Fruit fly (Drosophila melanogaster) whole organism, pupa: ENCODE measurements around the gene CG34279.

ENCODE experiments used
- CG10348 ChIP-seq: fragments of 200-800 bp; sonication (Bioruptor generic); IDR thresholded peaks from 2 replicates; pipeline ENCODE4 v1.3.6; 2022; ENCODE audit warnings: missing biosample characterization, missing genetic modification characterization
- CG12605 ChIP-seq: fragments of 200-800 bp; sonication (Bioruptor generic); IDR thresholded peaks from 2 replicates; pipeline ENCODE4 v1.3.6; 2022; ENCODE audit warnings: missing biosample characterization, missing genetic modification characterization
- CG13204 ChIP-seq: fragments of 200-800 bp; sonication (Bioruptor generic); optimal IDR thresholded peaks from 2 replicates; lab custom pipeline; 2018; ENCODE audit warnings: missing biosample characterization, mild to moderate bottlenecking, missing genetic modification characterization, moderate library complexity
- CG14655 ChIP-seq: fragments of 200-800 bp; sonication (Bioruptor generic); optimal IDR thresholded peaks from 3 replicates; lab custom pipeline; 2017; ENCODE audit warnings: mild to moderate bottlenecking, missing biosample characterization, missing genetic modification reagents, missing genetic modification characterization
- CG15710 ChIP-seq: fragments of 200-800 bp; sonication (Bioruptor generic); optimal IDR thresholded peaks from 2 replicates; lab custom pipeline; 2018; ENCODE audit warnings: missing biosample characterization, mild to moderate bottlenecking, missing genetic modification characterization, moderate library complexity
- CG17806 ChIP-seq: fragments of 200-800 bp; sonication (Bioruptor generic); optimal IDR thresholded peaks from 2 replicates; lab custom pipeline; 2018; ENCODE audit warnings: missing biosample characterization, mild to moderate bottlenecking, missing genetic modification characterization, moderate library complexity
- CG32121 ChIP-seq: fragments of 200-800 bp; sonication (Bioruptor generic); IDR thresholded peaks from 2 replicates; pipeline ENCODE4 v1.3.6; 2022; ENCODE audit warnings: missing biosample characterization, missing genetic modification characterization
- CG34367 ChIP-seq: fragments of 200-800 bp; sonication (Bioruptor generic); optimal IDR thresholded peaks from 2 replicates; lab custom pipeline; 2018; ENCODE audit warnings: missing biosample characterization, mild to moderate bottlenecking, missing genetic modification characterization
- CG4496 ChIP-seq: fragments of 200-800 bp; sonication (Bioruptor generic); IDR thresholded peaks from 3 replicates; pipeline ENCODE4 v1.3.6; 2022; ENCODE audit warnings: missing biosample characterization, missing genetic modification characterization
- CG8159 ChIP-seq: fragments of 200-800 bp; sonication (Bioruptor generic); optimal IDR thresholded peaks from 3 replicates; lab custom pipeline; 2018; ENCODE audit warnings: missing biosample characterization, mild to moderate bottlenecking, missing genetic modification characterization, moderate library complexity
- CG8301 ChIP-seq: fragments of 200-800 bp; sonication (Bioruptor generic); optimal IDR thresholded peaks from 2 replicates; lab custom pipeline; 2018; ENCODE audit warnings: missing biosample characterization, mild to moderate bottlenecking, missing genetic modification characterization
- CG9948 ChIP-seq: fragments of 200-800 bp; sonication (Bioruptor generic); optimal IDR thresholded peaks from 2 replicates; lab custom pipeline; 2018; ENCODE audit warnings: missing biosample characterization, mild to moderate bottlenecking, missing genetic modification characterization, moderate library complexity
- D1 ChIP-seq: fragments of 200-800 bp; sonication (Bioruptor generic); optimal IDR thresholded peaks from 2 replicates; lab custom pipeline; 2018; ENCODE audit warnings: missing biosample characterization, mild to moderate bottlenecking, missing genetic modification characterization, moderate library complexity
- EcR ChIP-seq: fragments of 200-800 bp; sonication (Bioruptor generic); optimal IDR thresholded peaks from 3 replicates; lab custom pipeline; 2019; ENCODE audit warnings: missing biosample characterization, missing genetic modification characterization, mild to moderate bottlenecking, moderate library complexity, missing genetic modification reagents
- Ets98B ChIP-seq: fragments of 200-800 bp; sonication (Bioruptor generic); IDR thresholded peaks from 2 replicates; pipeline ENCODE4 v1.3.6; 2022; ENCODE audit warnings: missing biosample characterization, missing genetic modification characterization
- Pif1A ChIP-seq: fragments of 200-800 bp; sonication (Bioruptor generic); optimal IDR thresholded peaks from 3 replicates; lab custom pipeline; 2016; ENCODE audit warnings: missing biosample characterization, missing genetic modification characterization
- Pif1B ChIP-seq: fragments of 200-800 bp; sonication (Bioruptor generic); optimal IDR thresholded peaks from 3 replicates; lab custom pipeline; 2016; ENCODE audit warnings: missing biosample characterization, missing genetic modification characterization
- Snoo ChIP-seq: fragments of 200-800 bp; sonication (Bioruptor generic); optimal IDR thresholded peaks from 3 replicates; lab custom pipeline; 2017; ENCODE audit warnings: missing biosample characterization, mild to moderate bottlenecking, missing genetic modification characterization, inconsistent platforms
- fd96Ca ChIP-seq: fragments of 200-800 bp; sonication (Bioruptor generic); IDR thresholded peaks from 3 replicates; pipeline ENCODE4 v1.3.6; 2022; ENCODE audit warnings: missing biosample characterization, missing genetic modification characterization
- gl ChIP-seq: fragments of 200-800 bp; sonication (Bioruptor generic); optimal IDR thresholded peaks from 2 replicates; lab custom pipeline; 2018; ENCODE audit warnings: missing biosample characterization, mild to moderate bottlenecking, missing genetic modification characterization
- rn ChIP-seq: fragments of 200-800 bp; sonication (Bioruptor generic); IDR thresholded peaks from 2 replicates; pipeline ENCODE4 v1.3.6; 2022; ENCODE audit warnings: missing biosample characterization, missing genetic modification characterization

Gene CG34279

dm6 chr3R:17406411-17406810 lies 3.3 kb upstream of the CG34279 start, which contains the start of the genes CG42824 and CG42798:
Gene CG42824, minus strand, starts transcription at chr3R:17406511.
Gene CG42798, plus strand, starts transcription at chr3R:17406678.
- TF ChIP-seq CG8159 (tag; lab: Kevin White, UChicago), result no peak
- no peak for TF ChIP-seq CG8301 (tag; lab: Kevin White, UChicago)
- TF ChIP-seq Snoo (tag; lab: Kevin White, UChicago), result no peak
- no peak for TF ChIP-seq Ets98B (GFP tag; lab: Robert Waterston, UW)
- TF ChIP-seq CG17806 (tag; lab: Kevin White, UChicago), result no peak
- TF ChIP-seq CG32121, result no peak
- no peak for TF ChIP-seq gl
- no peak for TF ChIP-seq CG13204 (GFP tag; lab: Kevin White, UChicago)
- TF ChIP-seq CG34367, result no peak
- TF ChIP-seq, all 21 proteins: peak for 0

dm6 chr3R:17405009-17405408 lies 1.9 kb upstream of the CG34279 start, which contains the start of gene CG42823:
Gene CG42823, minus strand, starts transcription at chr3R:17405109.
- TF ChIP-seq Pif1A (GFP tag; lab: Kevin White, UChicago), result no peak

- TF ChIP-seq CG14655 (GFP tag; lab: Kevin White, UChicago) (no peak), CG15710 (no peak), Pif1A (GFP tag; lab: Kevin White, UChicago) (no peak), CG10348 (GFP tag; lab: Robert Waterston, UW) (no peak), Snoo (tag; lab: Kevin White, UChicago) (no peak), CG8301 (tag; lab: Kevin White, UChicago) (no peak), CG17806 (tag; lab: Kevin White, UChicago) (no peak), CG13204 (GFP tag; lab: Kevin White, UChicago) (no peak), Pif1B (GFP tag; lab: Kevin White, UChicago) (no peak)
Observed at dm6 chr3R:17404155-17404554, 1.1 kb upstream of the CG34279 start.

dm6 chr3R:17403618-17404017 lies 530 bp upstream of the CG34279 start, which contains the start of gene CG34280:
Gene CG34280, minus strand, starts transcription at chr3R:17403718.
- TF ChIP-seq CG14655 (GFP tag; lab: Kevin White, UChicago), result no peak
- no peak for TF ChIP-seq rn (GFP tag; lab: Robert Waterston, UW)
- TF ChIP-seq CG8301 (tag; lab: Kevin White, UChicago), result no peak
- TF ChIP-seq CG32121, result no peak
- TF ChIP-seq Snoo (tag; lab: Kevin White, UChicago), result no peak
- no peak for TF ChIP-seq CG12605 (GFP tag; lab: Robert Waterston, UW)
- TF ChIP-seq fd96Ca, result no peak
- no peak for TF ChIP-seq Pif1B (GFP tag; lab: Kevin White, UChicago)
- no peak for TF ChIP-seq CG4496 (GFP tag; lab: Robert Waterston, UW)
- no peak for TF ChIP-seq gl
- TF ChIP-seq D1 (tag; lab: Kevin White, UChicago), result no peak
- no peak for TF ChIP-seq CG13204 (GFP tag; lab: Kevin White, UChicago)
- TF ChIP-seq, all 21 proteins: peak for 0

- no peak for TF ChIP-seq CG13204 (GFP tag; lab: Kevin White, UChicago)
- peak; percentile 79 for TF ChIP-seq CG4496 (GFP tag; lab: Robert Waterston, UW)
- TF ChIP-seq Ets98B (GFP tag; lab: Robert Waterston, UW), result peak; percentile 41
- no peak for TF ChIP-seq Pif1B (GFP tag; lab: Kevin White, UChicago)
- no peak for TF ChIP-seq CG8301 (tag; lab: Kevin White, UChicago)
- no peak for TF ChIP-seq CG12605 (GFP tag; lab: Robert Waterston, UW)
- peak; percentile 25 for TF ChIP-seq CG14655 (GFP tag; lab: Kevin White, UChicago)
- TF ChIP-seq EcR (GFP tag; lab: Kevin White, UChicago), result no peak
- TF ChIP-seq D1 (tag; lab: Kevin White, UChicago), result no peak
- TF ChIP-seq rn (GFP tag; lab: Robert Waterston, UW), result peak; percentile 40; the same call in 1 of the 2 replicates
- TF ChIP-seq gl, result no peak
- no peak; the same call in 1 of the 2 replicates for TF ChIP-seq CG32121
- no peak for TF ChIP-seq CG10348 (GFP tag; lab: Robert Waterston, UW)
- no peak for TF ChIP-seq CG34367
- TF ChIP-seq CG15710, result no peak
- TF ChIP-seq CG9948, result no peak
- no peak for TF ChIP-seq Snoo (tag; lab: Kevin White, UChicago)
- peak; percentile 7 for TF ChIP-seq Pif1A (GFP tag; lab: Kevin White, UChicago)
- TF ChIP-seq fd96Ca, result peak; percentile 42; the same call in 2 of the 3 replicates
- no peak for TF ChIP-seq CG17806 (tag; lab: Kevin White, UChicago)
- no peak for TF ChIP-seq CG8159 (tag; lab: Kevin White, UChicago)
Observed at dm6 chr3R:17402434-17402833, 654 bp downstream of the CG34279 start, which contains the start of gene Sur-8. Gene Sur-8, minus strand, starts transcription at chr3R:17402515.

dm6 chr3R:17401289-17401752 lies 1.8 kb downstream of the CG34279 start:
- TF ChIP-seq Snoo (tag; lab: Kevin White, UChicago), result peak; percentile 7
- peak; percentile 57; the same call in 1 of the 3 replicates for TF ChIP-seq CG4496 (GFP tag; lab: Robert Waterston, UW)
- TF ChIP-seq rn (GFP tag; lab: Robert Waterston, UW), result no peak
- peak; percentile 37; the same call in 1 of the 2 replicates for TF ChIP-seq Ets98B (GFP tag; lab: Robert Waterston, UW)
- peak; percentile 8 for TF ChIP-seq D1 (tag; lab: Kevin White, UChicago)
- TF ChIP-seq CG32121, result peak; percentile 31; the same call in 1 of the 2 replicates
